Fruit fly (Drosophila melanogaster) whole organism, prepupa: Measurements from ENCODE around the gene CG15563.

Experiments used
- Blimp-1 ChIP-seq: fragments of 200-800 bp; sonication (Bioruptor generic); optimal IDR thresholded peaks from 3 replicates; lab custom pipeline; 2017; ENCODE audit warnings: missing biosample characterization, missing genetic modification characterization, mild to moderate bottlenecking, moderate library complexity, missing genetic modification reagents
- CG11294 ChIP-seq: fragments of 200-800 bp; sonication (Bioruptor generic); IDR thresholded peaks from 2 replicates; pipeline ENCODE4 v1.3.6; 2022; ENCODE audit warnings: missing biosample characterization, missing genetic modification characterization
- CG11762 ChIP-seq: fragments of 200-800 bp; sonication (Bioruptor generic); optimal IDR thresholded peaks from 3 replicates; lab custom pipeline; 2016; ENCODE audit warnings: missing biosample characterization, missing genetic modification characterization; ENCODE audit not compliant: insufficient read depth
- CG11902 ChIP-seq: fragments of 200-800 bp; sonication (Bioruptor generic); optimal IDR thresholded peaks from 3 replicates; lab custom pipeline; 2016; ENCODE audit warnings: missing biosample characterization, missing genetic modification characterization
- CG15336 ChIP-seq: fragments of 200-800 bp; sonication (Bioruptor generic); IDR thresholded peaks from 2 replicates; pipeline ENCODE4 v1.3.6; 2022; ENCODE audit warnings: missing biosample characterization, missing genetic modification characterization
- CG3032 ChIP-seq: fragments of 200-800 bp; optimal IDR thresholded peaks from 2 replicates; lab custom pipeline; 2019; ENCODE audit warnings: missing biosample characterization, mild to moderate bottlenecking, missing genetic modification characterization, moderate library complexity
- CG32006 ChIP-seq: fragments of 200-800 bp; sonication (Bioruptor generic); optimal IDR thresholded peaks from 3 replicates; lab custom pipeline; 2017; ENCODE audit warnings: missing biosample characterization, mild to moderate bottlenecking, missing genetic modification characterization
- CG34406 ChIP-seq: fragments of 200-800 bp; sonication (Bioruptor generic); optimal IDR thresholded peaks from 3 replicates; lab custom pipeline; 2016; ENCODE audit warnings: missing biosample characterization, missing genetic modification characterization
- CG4318 ChIP-seq: fragments of 200-800 bp; sonication (Bioruptor generic); optimal IDR thresholded peaks from 3 replicates; lab custom pipeline; 2017; ENCODE audit warnings: missing biosample characterization, mild to moderate bottlenecking, missing genetic modification characterization
- CG6163 ChIP-seq: fragments of 200-800 bp; sonication (Bioruptor generic); IDR thresholded peaks from 3 replicates; pipeline ENCODE4 v1.3.6; 2022; ENCODE audit warnings: missing biosample characterization, missing genetic modification characterization
- CG6276 ChIP-seq: fragments of 200-800 bp; sonication (Bioruptor generic); optimal IDR thresholded peaks from 2 replicates; lab custom pipeline; 2017; ENCODE audit warnings: missing biosample characterization, mild to moderate bottlenecking, missing genetic modification characterization
- CG6808 ChIP-seq: fragments of 200-800 bp; sonication (Bioruptor generic); optimal IDR thresholded peaks from 3 replicates; lab custom pipeline; 2017; ENCODE audit warnings: missing biosample characterization, missing genetic modification characterization, mild to moderate bottlenecking, moderate library complexity, missing genetic modification reagents
- CG8119 ChIP-seq: fragments of 200-800 bp; sonication (Bioruptor generic); IDR thresholded peaks from 3 replicates; pipeline ENCODE4 v1.3.6; 2022; ENCODE audit warnings: missing biosample characterization, missing genetic modification characterization
- CG8632 ChIP-seq: fragments of 200-800 bp; sonication (Bioruptor generic); optimal IDR thresholded peaks from 3 replicates; lab custom pipeline; 2016; ENCODE audit warnings: missing biosample characterization, missing genetic modification characterization
- Eip75B ChIP-seq: fragments of 200-800 bp; sonication (Bioruptor generic); optimal IDR thresholded peaks from 3 replicates; lab custom pipeline; 2016; ENCODE audit warnings: missing biosample characterization, missing genetic modification characterization
- Eip78C ChIP-seq: fragments of 200-800 bp; sonication (Bioruptor generic); peaks from one replicate; lab custom pipeline; 2016; ENCODE audit warnings: missing biosample characterization, missing genetic modification characterization
- Ets96B ChIP-seq: fragments of 200-800 bp; optimal IDR thresholded peaks from 2 replicates; lab custom pipeline; 2019; ENCODE audit warnings: missing biosample characterization, mild to moderate bottlenecking, missing genetic modification characterization, moderate library complexity
- Gug ChIP-seq: fragments of 200-800 bp; sonication (Bioruptor generic); IDR thresholded peaks from 2 replicates; pipeline ENCODE4 v1.3.6; 2022; ENCODE audit warnings: missing biosample characterization, missing genetic modification characterization
- Hr38 ChIP-seq: sonication (Bioruptor generic); optimal IDR thresholded peaks from 2 replicates; lab custom pipeline; 2016; ENCODE audit warnings: missing biosample characterization, missing genetic modification characterization
- Hr4 ChIP-seq: fragments of 200-800 bp; sonication (Bioruptor generic); optimal IDR thresholded peaks from 3 replicates; lab custom pipeline; 2016; ENCODE audit warnings: missing biosample characterization, missing genetic modification characterization
- OdsH ChIP-seq: fragments of 200-800 bp; sonication (Bioruptor generic); optimal IDR thresholded peaks from 3 replicates; lab custom pipeline; 2016; ENCODE audit warnings: missing biosample characterization, missing genetic modification characterization
- Sox14 ChIP-seq: fragments of 200-800 bp; sonication (Bioruptor generic); optimal IDR thresholded peaks from 3 replicates; lab custom pipeline; 2016; ENCODE audit warnings: missing biosample characterization, missing genetic modification characterization
- achi ChIP-seq: fragments of 200-800 bp; sonication (Bioruptor generic); optimal IDR thresholded peaks from 3 replicates; lab custom pipeline; 2016; ENCODE audit warnings: missing biosample characterization, missing genetic modification characterization
- acj6 ChIP-seq: fragments of 200-800 bp; sonication (Bioruptor generic); optimal IDR thresholded peaks from 3 replicates; lab custom pipeline; 2016; ENCODE audit warnings: missing biosample characterization, missing genetic modification characterization
- dac ChIP-seq: fragments of 200-800 bp; sonication (Bioruptor generic); optimal IDR thresholded peaks from 2 replicates; lab custom pipeline; 2017; ENCODE audit warnings: missing biosample characterization, mild to moderate bottlenecking, missing genetic modification characterization
- dsx ChIP-seq: fragments of 200-800 bp; optimal IDR thresholded peaks from 3 replicates; lab custom pipeline; 2019; ENCODE audit warnings: missing biosample characterization, mild to moderate bottlenecking, missing genetic modification characterization, moderate library complexity; ENCODE audit not compliant: poor library complexity, severe bottlenecking
- eg ChIP-seq: fragments of 200-800 bp; sonication (Bioruptor generic); IDR thresholded peaks from 3 replicates; pipeline ENCODE4 v1.3.6; 2022; ENCODE audit warnings: missing biosample characterization, missing genetic modification characterization
- esn ChIP-seq: fragments of 200-800 bp; sonication (Bioruptor generic); optimal IDR thresholded peaks from 2 replicates; lab custom pipeline; 2016; ENCODE audit warnings: missing biosample characterization, mild to moderate bottlenecking, missing genetic modification characterization, moderate library complexity
- fd59A ChIP-seq: fragments of 200-800 bp; sonication (Bioruptor generic); optimal IDR thresholded peaks from 2 replicates; lab custom pipeline; 2017; ENCODE audit warnings: missing biosample characterization, mild to moderate bottlenecking, missing genetic modification characterization, missing genetic modification reagents
- fkh ChIP-seq: fragments of 200-800 bp; sonication (Bioruptor generic); optimal IDR thresholded peaks from 3 replicates; lab custom pipeline; 2017; ENCODE audit warnings: missing biosample characterization, mild to moderate bottlenecking, missing genetic modification characterization, moderate library complexity
- net ChIP-seq: fragments of 200-800 bp; sonication (Bioruptor generic); optimal IDR thresholded peaks from 3 replicates; lab custom pipeline; 2016; ENCODE audit warnings: missing biosample characterization, missing genetic modification characterization
- pdm3 ChIP-seq: fragments of 200-800 bp; sonication (Bioruptor generic); optimal IDR thresholded peaks from 3 replicates; lab custom pipeline; 2016; ENCODE audit warnings: missing biosample characterization, missing genetic modification characterization
- salr ChIP-seq, 2 experiments: fragments of 200-800 bp; sonication (Bioruptor generic); optimal IDR thresholded peaks; 3 replicates each; lab custom pipeline; 2016 to 2018; ENCODE audit warnings: missing biosample characterization in 2 of 2, missing genetic modification characterization in 2 of 2, mild to moderate bottlenecking in 1 of 2
- spab ChIP-seq: fragments of 200-800 bp; sonication (Bioruptor generic); optimal IDR thresholded peaks from 2 replicates; lab custom pipeline; 2017; ENCODE audit warnings: missing biosample characterization, mild to moderate bottlenecking, missing genetic modification characterization, missing genetic modification reagents
- ss ChIP-seq, 2 experiments: fragments of 200-800 bp; sonication (Bioruptor generic); optimal IDR thresholded peaks; 2 replicates in 1 of 2; 3 replicates in 1 of 2; lab custom pipeline; 2017 to 2018; ENCODE audit warnings: mild to moderate bottlenecking in 2 of 2, missing biosample characterization in 2 of 2, missing genetic modification characterization in 2 of 2, moderate library complexity in 1 of 2
- topi ChIP-seq: fragments of 200-800 bp; sonication (Bioruptor generic); optimal IDR thresholded peaks from 3 replicates; lab custom pipeline; 2016; ENCODE audit warnings: missing biosample characterization, missing genetic modification characterization

Gene CG15563

dm6 chr3R:31252093-31252962, 20.2 kb upstream of the CG15563 start, which contains the start of the genes qless and mRpL32 (continued):
- TF ChIP-seq esn (GFP tag; lab: Kevin White, UChicago) (peak; percentile 54), achi (GFP tag; lab: Kevin White, UChicago) (no peak), CG11762 (no peak), Hr4 (peak; percentile 26), dsx (GFP tag; lab: Kevin White, UChicago) (no peak), fd59A (GFP tag; lab: Kevin White, UChicago) (no peak), topi (peak; percentile 59)

dm6 chr3R:31251130-31251770, 19.1 kb upstream of the CG15563 start:
- no peak for TF ChIP-seq Hr38 (GFP tag; lab: Kevin White, UChicago)
- TF ChIP-seq CG4318 (GFP tag; lab: Kevin White, UChicago): peak; percentile 65
- peak; percentile 44 for TF ChIP-seq OdsH (GFP tag; lab: Kevin White, UChicago)
- TF ChIP-seq CG15336 (GFP tag; lab: Robert Waterston, UW): peak; percentile 92
- peak; percentile 84 for TF ChIP-seq CG6276 (GFP tag; lab: Kevin White, UChicago)
- TF ChIP-seq Eip78C: peak; percentile 85
- no peak for TF ChIP-seq CG3032 (tag; lab: Kevin White, UChicago)
- TF ChIP-seq dac: peak; percentile 16
- peak; percentile 32 for TF ChIP-seq acj6 (GFP tag; lab: Kevin White, UChicago)
- TF ChIP-seq CG11902 (GFP tag; lab: Kevin White, UChicago): no peak
- TF ChIP-seq CG6163 (GFP tag; lab: Robert Waterston, UW): peak; percentile 57
- TF ChIP-seq Eip75B (GFP tag; lab: Kevin White, UChicago): no peak
- TF ChIP-seq Sox14 (GFP tag; lab: Kevin White, UChicago): peak; percentile 13
- TF ChIP-seq fd59A (GFP tag; lab: Kevin White, UChicago): no peak
- peak; percentile 92 for TF ChIP-seq Hr4
- peak in 1 of 2 experiments; percentile 47 for TF ChIP-seq salr (GFP tag; optimal IDR thresholded peaks at IDR 0.05; lab: Kevin White, UChicago)
- TF ChIP-seq achi (GFP tag; lab: Kevin White, UChicago): no peak
- no peak for TF ChIP-seq spab (GFP tag; lab: Kevin White, UChicago)
- peak; percentile 52 for TF ChIP-seq pdm3 (GFP tag; lab: Kevin White, UChicago)
- TF ChIP-seq net (GFP tag; lab: Kevin White, UChicago): peak; percentile 61
- peak; percentile 88 for TF ChIP-seq CG32006 (GFP tag; lab: Kevin White, UChicago)
- peak; percentile 1 for TF ChIP-seq Blimp-1
- 0 out of 2 replicates have a peak, but pooled peaks have one; percentile 50 for TF ChIP-seq CG11294 (GFP tag; lab: Robert Waterston, UW)
- TF ChIP-seq fkh (GFP tag; lab: Kevin White, UChicago): no peak
- peak; percentile 31 for TF ChIP-seq CG34406 (GFP tag; lab: Kevin White, UChicago)
- peak; percentile 5 for TF ChIP-seq esn (GFP tag; lab: Kevin White, UChicago)
- no peak for TF ChIP-seq CG6808 (GFP tag; lab: Kevin White, UChicago)
- TF ChIP-seq eg: peak; percentile 80
- no peak for TF ChIP-seq Ets96B (tag; lab: Kevin White, UChicago)
- TF ChIP-seq topi: peak; percentile 1
- TF ChIP-seq CG8119 (GFP tag; lab: Robert Waterston, UW): peak; percentile 87
- TF ChIP-seq CG8632: no peak
- TF ChIP-seq Gug (GFP tag; lab: Robert Waterston, UW): peak; percentile 69
- no peak for TF ChIP-seq ss (GFP tag; optimal IDR thresholded peaks at IDR 0.05; lab: Kevin White, UChicago)
